Worm (Caenorhabditis elegans): Measurements from ENCODE around the gene ZK546.2.

Gene ZK546.2

DNA sequence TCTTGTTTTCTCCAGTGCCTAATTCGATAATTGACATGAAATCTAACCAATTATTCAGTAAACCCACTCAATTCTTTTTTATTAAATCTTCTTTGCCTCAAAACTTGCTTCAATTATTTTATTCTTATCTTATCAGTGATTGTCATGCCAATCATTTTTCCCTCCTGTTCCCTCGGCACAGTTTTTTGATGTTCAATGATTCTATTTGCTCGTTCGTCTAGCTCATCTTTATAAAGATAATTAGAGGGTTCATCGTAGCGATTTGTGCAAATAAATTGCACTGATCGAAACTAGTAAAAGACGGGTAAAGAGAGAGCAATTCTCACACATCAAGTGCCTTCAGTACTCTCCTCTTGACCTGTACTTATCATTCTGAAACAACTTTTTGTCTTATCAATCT lies 21.8 kb downstream of the ZK546.2 start:
- TF ChIP-seq pha-4 (tag; optimal IDR thresholded peaks at IDR 0.05) (peak; percentile 6), ceh-16 (tag; optimal IDR thresholded peaks at IDR 0.05) (no peak), fos-1 (tag; optimal IDR thresholded peaks at IDR 0.05) (no peak), eor-1 (tag; optimal IDR thresholded peaks at IDR 0.05) (no peak), ceh-28 (tag; optimal IDR thresholded peaks at IDR 0.05) (no peak), fkh-10 (GFP tag; optimal IDR thresholded peaks at IDR 0.05) (no peak), nhr-23 (tag; optimal IDR thresholded peaks at IDR 0.05) (no peak), elt-2 (tag; optimal IDR thresholded peaks at IDR 0.05) (peak; percentile 86)

DNA sequence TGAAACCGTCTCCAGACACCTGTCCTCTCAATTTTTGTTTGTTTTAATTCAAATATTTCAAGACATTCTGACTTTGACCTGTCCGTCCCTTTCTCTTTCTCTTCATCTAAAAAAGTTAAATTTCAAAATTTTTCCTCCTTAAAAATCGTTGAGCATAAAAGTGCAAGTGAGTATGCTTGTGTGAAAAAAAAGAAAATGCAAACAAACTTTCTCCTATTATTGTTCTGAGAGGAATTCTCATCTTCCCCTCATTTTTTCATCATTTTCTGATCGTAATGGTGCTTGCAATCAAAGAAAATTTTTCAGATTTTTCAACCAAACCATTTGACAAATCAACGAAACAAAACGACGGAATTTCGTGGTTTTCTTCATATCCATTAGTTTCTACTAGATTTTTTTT lies 23.0 kb downstream of the ZK546.2 start, which contains the start of gene shc-2:
Gene shc-2 (plus strand): TSS at position 301 of the 400 bp plus-strand sequence.
- TF ChIP-seq egl-5 (tag; optimal IDR thresholded peaks at IDR 0.05) = no peak
- no peak for TF ChIP-seq nhr-12 (tag; optimal IDR thresholded peaks at IDR 0.05)
- no peak for TF ChIP-seq ceh-9 (tag; optimal IDR thresholded peaks at IDR 0.05)
- no peak for TF ChIP-seq ztf-11 (tag; optimal IDR thresholded peaks at IDR 0.05)
- no peak for TF ChIP-seq sea-2 (GFP tag; optimal IDR thresholded peaks at IDR 0.05)
- TF ChIP-seq eor-1 (tag; optimal IDR thresholded peaks at IDR 0.05) = no peak
- TF ChIP-seq egl-27 (tag; optimal IDR thresholded peaks at IDR 0.05) = no peak
- no peak for TF ChIP-seq elt-2 (tag; optimal IDR thresholded peaks at IDR 0.05)
- no peak for TF ChIP-seq tbx-2 (tag; optimal IDR thresholded peaks at IDR 0.05)
- no peak for TF ChIP-seq ztf-4 (tag; optimal IDR thresholded peaks at IDR 0.05)
- no peak for TF ChIP-seq ama-1 (optimal IDR thresholded peaks at IDR 0.05)
- TF ChIP-seq nhr-23 (tag; optimal IDR thresholded peaks at IDR 0.05) = no peak
- no peak for TF ChIP-seq nhr-25 (tag; optimal IDR thresholded peaks at IDR 0.05)

DNA sequence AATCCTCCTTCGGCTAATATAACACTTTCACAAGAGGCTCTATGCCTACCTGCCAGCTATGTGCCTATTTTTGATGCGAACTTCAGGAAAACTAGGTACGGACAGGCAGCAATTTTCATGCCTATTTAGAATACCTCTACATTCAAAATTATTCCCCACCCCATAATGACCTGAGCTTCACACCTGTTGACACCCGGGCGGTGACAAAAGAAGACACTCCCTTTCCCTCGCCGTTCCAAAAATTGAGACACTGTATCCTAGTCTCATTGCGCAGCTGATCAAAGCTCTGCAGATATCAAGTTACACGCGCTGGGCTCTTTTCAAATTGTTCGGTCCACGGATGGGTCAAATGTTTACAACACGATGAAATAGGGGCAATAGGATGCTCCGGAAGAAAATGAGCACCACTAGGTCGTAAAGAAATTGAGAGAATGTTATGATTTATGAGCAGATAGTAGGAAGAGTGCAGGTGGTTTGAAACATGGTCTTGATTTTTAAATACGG lies 28.7 kb downstream of the ZK546.2 start:
- no peak for TF ChIP-seq fkh-10 (GFP tag; optimal IDR thresholded peaks at IDR 0.05)
- no peak for TF ChIP-seq eor-1 (tag; optimal IDR thresholded peaks at IDR 0.05)
- no peak for TF ChIP-seq ztf-11 (tag; optimal IDR thresholded peaks at IDR 0.05)
- TF ChIP-seq nhr-77 (tag; optimal IDR thresholded peaks at IDR 0.05) = no peak
- TF ChIP-seq nhr-28 (tag; optimal IDR thresholded peaks at IDR 0.05) = no peak
- TF ChIP-seq fos-1 (tag; optimal IDR thresholded peaks at IDR 0.05) = no peak
- no peak for TF ChIP-seq lin-39 (tag; optimal IDR thresholded peaks at IDR 0.05)

DNA sequence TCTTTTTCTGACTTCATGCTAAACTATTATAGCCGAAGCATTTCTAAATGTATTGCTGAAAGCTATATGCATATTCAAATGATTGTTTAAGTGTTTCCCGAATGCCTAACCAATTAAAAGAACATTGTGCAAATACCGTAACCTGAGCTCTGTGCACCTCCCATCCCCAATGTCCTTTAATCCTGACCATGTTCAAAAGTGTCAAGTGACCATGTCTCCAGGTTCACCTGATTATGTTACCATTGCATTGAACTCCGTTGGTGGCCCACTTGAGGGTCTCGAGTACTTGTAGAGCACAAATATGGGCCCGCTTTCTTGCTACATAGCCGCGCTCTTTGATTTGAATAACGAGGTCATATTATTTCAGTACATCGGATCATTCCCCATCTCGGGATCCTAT lies 29.5 kb downstream of the ZK546.2 start:
- TF ChIP-seq ztf-11 (tag; optimal IDR thresholded peaks at IDR 0.05) (no peak), nhr-43 (tag; optimal IDR thresholded peaks at IDR 0.05; ENCODE audit: poor library complexity, severe bottlenecking) (no peak), nfya-1 (tag; optimal IDR thresholded peaks at IDR 0.05; ENCODE audit: insufficient read depth) (no peak), elt-3 (tag; optimal IDR thresholded peaks at IDR 0.05) (no peak), nhr-11 (tag; optimal IDR thresholded peaks at IDR 0.05) (no peak), ceh-82 (tag; optimal IDR thresholded peaks at IDR 0.05) (no peak), ama-1 (optimal IDR thresholded peaks at IDR 0.05) (no peak), nhr-25 (tag; optimal IDR thresholded peaks at IDR 0.05) (no peak), pha-4 (tag; optimal IDR thresholded peaks at IDR 0.05) (no peak), unc-39 (tag; optimal IDR thresholded peaks at IDR 0.05) (no peak), nhr-77 (tag; optimal IDR thresholded peaks at IDR 0.05) (no peak), nhr-237 (tag; optimal IDR thresholded peaks at IDR 0.05) (no peak), nhr-76 (tag; optimal IDR thresholded peaks at IDR 0.05) (no peak), nhr-28 (tag; optimal IDR thresholded peaks at IDR 0.05) (no peak)

DNA sequence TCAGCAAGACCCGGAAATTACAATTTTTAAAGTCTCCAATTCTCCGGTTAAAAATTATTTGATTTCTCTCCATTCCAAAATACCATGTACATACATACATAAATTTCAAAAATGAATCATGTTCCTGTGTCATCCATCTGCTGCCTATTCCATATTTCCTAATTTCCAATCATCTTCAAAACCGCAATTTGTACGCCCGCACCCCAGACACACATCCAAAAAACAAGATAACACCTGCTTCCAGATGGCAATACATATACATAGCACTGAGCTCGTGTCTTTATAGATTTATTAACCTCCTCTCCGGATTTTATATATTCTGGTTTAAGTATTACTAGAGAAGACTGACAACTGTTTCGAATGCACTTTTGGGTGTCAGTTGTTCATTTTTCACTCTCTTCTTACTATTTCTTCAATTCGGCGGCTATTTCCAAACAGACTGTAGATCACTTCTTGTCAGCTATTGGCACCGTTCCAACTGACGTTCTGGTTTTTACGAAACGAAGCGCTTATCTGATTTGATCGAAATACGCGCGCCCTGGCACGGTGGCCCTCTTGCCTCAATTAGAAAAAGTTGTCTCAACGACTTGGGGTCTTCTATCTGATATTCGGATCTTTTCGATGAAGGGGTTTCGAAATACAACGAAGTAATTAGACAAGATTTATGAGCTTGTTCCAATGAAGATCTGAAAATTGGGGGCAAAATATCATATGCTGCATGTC lies 36.0 kb downstream of the ZK546.2 start:
- TF ChIP-seq nhr-25 (tag; optimal IDR thresholded peaks at IDR 0.05) (peak; percentile 22), elt-1 (tag; optimal IDR thresholded peaks at IDR 0.05) (peak; percentile 83), lin-15B (tag; optimal IDR thresholded peaks at IDR 0.05) (no peak)

DNA sequence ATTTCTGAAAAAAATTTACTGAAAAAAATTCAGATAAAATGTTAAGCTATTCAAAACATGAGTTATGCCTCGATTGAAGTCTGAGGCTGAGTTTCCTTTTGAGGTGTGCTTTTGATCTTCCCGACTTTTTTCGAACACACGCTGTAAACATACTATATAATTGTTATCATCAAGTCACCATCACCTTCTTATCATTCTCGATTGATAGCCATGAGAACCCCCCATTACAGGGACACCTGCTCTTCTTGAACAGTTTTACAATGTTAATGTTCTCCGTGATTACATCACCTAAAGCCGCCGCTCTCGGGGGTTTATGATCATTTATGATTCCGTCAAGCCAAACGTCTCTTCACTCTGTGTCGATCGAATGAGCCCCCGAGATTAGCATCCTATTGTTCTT lies 38.3 kb downstream of the ZK546.2 start:
- TF ChIP-seq ztf-11 (tag; optimal IDR thresholded peaks at IDR 0.05) = no peak
- no peak for TF ChIP-seq egl-5 (tag; optimal IDR thresholded peaks at IDR 0.05)
- no peak for TF ChIP-seq nhr-76 (tag; optimal IDR thresholded peaks at IDR 0.05)
- TF ChIP-seq sea-2 (GFP tag; optimal IDR thresholded peaks at IDR 0.05) = no peak
- TF ChIP-seq pha-4 (tag; optimal IDR thresholded peaks at IDR 0.05) = no peak
- TF ChIP-seq aly-2 (tag; optimal IDR thresholded peaks at IDR 0.05) = no peak
- no peak for TF ChIP-seq nhr-43 (tag; optimal IDR thresholded peaks at IDR 0.05; ENCODE audit: poor library complexity, severe bottlenecking)
- TF ChIP-seq unc-62 (GFP tag; optimal IDR thresholded peaks at IDR 0.05) = no peak
- TF ChIP-seq nhr-77 (tag; optimal IDR thresholded peaks at IDR 0.05) = no peak
- TF ChIP-seq mdl-1 (tag; optimal IDR thresholded peaks at IDR 0.05) = no peak
- TF ChIP-seq elt-2 (tag; optimal IDR thresholded peaks at IDR 0.05) = no peak
- TF ChIP-seq nhr-28 (tag; optimal IDR thresholded peaks at IDR 0.05) = no peak
- no peak for TF ChIP-seq pqm-1 (tag; optimal IDR thresholded peaks at IDR 0.05)
- no peak for TF ChIP-seq daf-12 (tag; optimal IDR thresholded peaks at IDR 0.05)
- TF ChIP-seq nhr-67 (tag; optimal IDR thresholded peaks at IDR 0.05) = no peak
